Worm (Caenorhabditis elegans): ENCODE results near the gene clp-10.

DNA sequence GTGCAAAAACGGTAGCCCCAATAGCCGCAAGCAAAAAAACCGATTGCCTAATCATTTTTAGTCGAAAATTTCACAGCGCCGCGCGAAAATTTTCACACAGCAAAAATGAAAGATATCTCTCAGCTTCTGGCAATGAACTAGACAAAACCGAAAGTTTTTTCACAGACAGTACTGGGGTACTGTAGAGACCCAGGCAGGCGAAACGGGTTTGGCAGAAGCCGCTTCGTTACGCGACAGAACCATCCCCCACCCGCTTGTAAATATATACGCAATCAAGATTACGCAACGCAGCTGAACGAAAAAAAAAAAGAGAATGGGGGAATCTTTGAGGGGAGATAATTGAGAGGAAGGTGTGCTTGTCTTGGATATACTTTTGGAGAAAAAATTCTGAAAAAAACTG is 18.5 kb downstream of the clp-10 start, which contains the start of gene H10E21.4:
- TF ChIP-seq flt-1 (GFP tag; IDR thresholded peaks at IDR 0.05) (no peak), cog-1 (tag; optimal IDR thresholded peaks at IDR 0.05) (no peak), tab-1 (GFP tag; IDR thresholded peaks at IDR 0.05) (no peak)
